In the genomic region with DNA sequence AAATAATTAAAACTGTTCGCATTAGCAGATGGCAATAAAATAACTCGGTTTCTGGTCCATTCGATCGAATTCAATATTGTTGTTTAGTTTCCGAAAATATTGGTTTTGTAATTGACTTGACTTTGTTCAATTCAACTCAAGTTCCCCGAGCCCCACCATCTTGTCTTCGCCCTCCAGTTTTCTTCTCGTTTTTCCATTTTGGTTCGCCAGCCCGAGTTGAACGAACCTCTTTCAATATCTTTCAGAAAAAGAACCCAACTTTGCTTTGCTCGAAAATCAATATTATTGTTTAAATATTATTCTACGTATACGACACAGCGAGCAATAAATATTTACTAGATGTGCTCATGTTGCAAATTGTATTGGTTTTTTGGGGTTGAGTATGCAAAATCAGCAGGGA, we compare ENCODE assay signal across 2 fruit fly cellular contexts.
A peak's percentile ranks its signal among the peaks of the same experiment; 100 is the strongest.
TF ChIP-seq lines count a peak whose summit lies in the region.

No protein-coding gene starts in this region.

- TF ChIP-seq CTCF in whole organism, embryonic (GFP tag; optimal IDR thresholded peaks at IDR 0.05; lab: Kevin White, UChicago), result no peak

TF ChIP-seq in whole organism, embryonic, 481 proteins besides CTCF, POLR2A, EP300 and RAD21 (continues in another document):
- TF ChIP-seq Bteb2 (GFP tag; optimal IDR thresholded peaks at IDR 0.05; lab: Kevin White, UChicago), result no peak
- peak; percentile 11 for TF ChIP-seq CG14710 (tag; optimal IDR thresholded peaks at IDR 0.05; lab: Kevin White, UChicago)
- TF ChIP-seq CG17186 (GFP tag; optimal IDR thresholded peaks at IDR 0.05; lab: Kevin White, UChicago), result no peak
- no peak for TF ChIP-seq vfl (GFP tag; optimal IDR thresholded peaks at IDR 0.05; lab: Kevin White, UChicago)
- TF ChIP-seq Ets65A (GFP tag; lab: Kevin White, UChicago), result no peak
- no peak for TF ChIP-seq cad (GFP tag; optimal IDR thresholded peaks at IDR 0.05; lab: Kevin White, UChicago)
- TF ChIP-seq Hand (GFP tag; optimal IDR thresholded peaks at IDR 0.05; lab: Kevin White, UChicago), result no peak
- TF ChIP-seq CG6254 (GFP tag; optimal IDR thresholded peaks at IDR 0.05; lab: Kevin White, UChicago), result no peak
- TF ChIP-seq CG18599 (GFP tag; optimal IDR thresholded peaks at IDR 0.05; lab: Kevin White, UChicago), result peak; percentile 47
- peak; percentile 62 for TF ChIP-seq Med (GFP tag; lab: Kevin White, UChicago)
- TF ChIP-seq CG1832 (GFP tag; optimal IDR thresholded peaks at IDR 0.05; lab: Kevin White, UChicago), result no peak
- no peak for TF ChIP-seq CG33557 (GFP tag; optimal IDR thresholded peaks at IDR 0.05; lab: Kevin White, UChicago)
- TF ChIP-seq PHDP (tag; optimal IDR thresholded peaks at IDR 0.05; lab: Kevin White, UChicago), result peak; percentile 26
- no peak for TF ChIP-seq CG17829 (tag; optimal IDR thresholded peaks at IDR 0.05; lab: Kevin White, UChicago)
- TF ChIP-seq Vsx1 (GFP tag; optimal IDR thresholded peaks at IDR 0.05; lab: Kevin White, UChicago), result peak; percentile 23
- peak; percentile 28 for TF ChIP-seq CG13296 (GFP tag; optimal IDR thresholded peaks at IDR 0.05; lab: Kevin White, UChicago)
- TF ChIP-seq Fer3 (tag; optimal IDR thresholded peaks at IDR 0.05; lab: Kevin White, UChicago), result peak; percentile 24
- peak; percentile 7 for TF ChIP-seq Meics (GFP tag; optimal IDR thresholded peaks at IDR 0.05; lab: Kevin White, UChicago)
- TF ChIP-seq CG12299 (tag; optimal IDR thresholded peaks at IDR 0.05; lab: Kevin White, UChicago), result no peak
- peak; percentile 31 for TF ChIP-seq lab (GFP tag; optimal IDR thresholded peaks at IDR 0.05; lab: Kevin White, UChicago)
- peak; percentile 8 for TF ChIP-seq bcd (GFP tag; optimal IDR thresholded peaks at IDR 0.05; lab: Kevin White, UChicago)
- no peak for TF ChIP-seq pum (GFP tag; optimal IDR thresholded peaks at IDR 0.05; lab: Kevin White, UChicago)
- no peak for TF ChIP-seq CG18011 (GFP tag; optimal IDR thresholded peaks at IDR 0.05; lab: Kevin White, UChicago)
- peak; percentile 41 for TF ChIP-seq MTF-1 (GFP tag; optimal IDR thresholded peaks at IDR 0.05; lab: Kevin White, UChicago; ENCODE audit: borderline replicate concordance)
- TF ChIP-seq kay (GFP tag; optimal IDR thresholded peaks at IDR 0.05; lab: Kevin White, UChicago), result no peak
- peak; percentile 49 for TF ChIP-seq nau (GFP tag; optimal IDR thresholded peaks at IDR 0.05; lab: Kevin White, UChicago)
- TF ChIP-seq dimm (GFP tag; IDR thresholded peaks at IDR 0.05; lab: Robert Waterston, UW), result no peak
- no peak for TF ChIP-seq CG6689 (GFP tag; IDR thresholded peaks at IDR 0.05; lab: Robert Waterston, UW)
- TF ChIP-seq lmd (GFP tag; IDR thresholded peaks at IDR 0.05; lab: Robert Waterston, UW), result no peak
- TF ChIP-seq sens (GFP tag; lab: Kevin White, UChicago), result peak; percentile 80
- TF ChIP-seq CG7839 (tag; optimal IDR thresholded peaks at IDR 0.05; lab: Kevin White, UChicago), result peak; percentile 1
- TF ChIP-seq maf-S (GFP tag; optimal IDR thresholded peaks at IDR 0.05; lab: Kevin White, UChicago), result no peak
- TF ChIP-seq CG6813 (GFP tag; optimal IDR thresholded peaks at IDR 0.05; lab: Kevin White, UChicago), result peak; percentile 21
- peak; percentile 25 for TF ChIP-seq Fer1 (GFP tag; optimal IDR thresholded peaks at IDR 0.05; lab: Kevin White, UChicago)
- TF ChIP-seq CG17568 (GFP tag; optimal IDR thresholded peaks at IDR 0.05; lab: Kevin White, UChicago), result peak; percentile 2
- peak; percentile 27 for TF ChIP-seq CG15514 (GFP tag; optimal IDR thresholded peaks at IDR 0.05; lab: Kevin White, UChicago)
- peak; percentile 85 for TF ChIP-seq CG15601 (tag; optimal IDR thresholded peaks at IDR 0.05; lab: Kevin White, UChicago)
- TF ChIP-seq CG2678 (tag; optimal IDR thresholded peaks at IDR 0.05; lab: Kevin White, UChicago), result peak; percentile 9
- no peak for TF ChIP-seq zfh2 (GFP tag; optimal IDR thresholded peaks at IDR 0.05; lab: Kevin White, UChicago)
- peak; percentile 53 for TF ChIP-seq caup (GFP tag; optimal IDR thresholded peaks at IDR 0.05; lab: Kevin White, UChicago; ENCODE audit: severe bottlenecking)
- no peak for TF ChIP-seq CG3163 (GFP tag; optimal IDR thresholded peaks at IDR 0.05; lab: Kevin White, UChicago)
- no peak for TF ChIP-seq vvl (GFP tag; IDR thresholded peaks at IDR 0.05; lab: Robert Waterston, UW)
- no peak for TF ChIP-seq wor (GFP tag; IDR thresholded peaks at IDR 0.05; lab: Robert Waterston, UW)
- peak; percentile 38; the same call in 1 of the 3 replicates for TF ChIP-seq dysf (GFP tag; IDR thresholded peaks at IDR 0.05; lab: Robert Waterston, UW)
- TF ChIP-seq klu (GFP tag; IDR thresholded peaks at IDR 0.05; lab: Robert Waterston, UW), result no peak

TF ChIP-seq in whole organism, prepupa, 60 proteins besides CTCF, POLR2A, EP300 and RAD21:
- TF ChIP-seq fkh (GFP tag; optimal IDR thresholded peaks at IDR 0.05; lab: Kevin White, UChicago), result peak; percentile 68
- no peak for TF ChIP-seq CG6163 (GFP tag; IDR thresholded peaks at IDR 0.05; lab: Robert Waterston, UW)
- TF ChIP-seq CG7368 (GFP tag; optimal IDR thresholded peaks at IDR 0.05; lab: Kevin White, UChicago), result no peak
- TF ChIP-seq CG4318 (GFP tag; optimal IDR thresholded peaks at IDR 0.05; lab: Kevin White, UChicago), result no peak
- no peak for TF ChIP-seq CG3032 (tag; optimal IDR thresholded peaks at IDR 0.05; lab: Kevin White, UChicago)
- TF ChIP-seq Hr39 (GFP tag; optimal IDR thresholded peaks at IDR 0.05; lab: Kevin White, UChicago), result no peak
- TF ChIP-seq CG6276 (GFP tag; optimal IDR thresholded peaks at IDR 0.05; lab: Kevin White, UChicago), result no peak
- no peak for TF ChIP-seq CG8319 (GFP tag; optimal IDR thresholded peaks at IDR 0.05; lab: Kevin White, UChicago)
- TF ChIP-seq CG31627 (GFP tag; optimal IDR thresholded peaks at IDR 0.05; lab: Kevin White, UChicago), result no peak
